Worm (Caenorhabditis elegans) whole organism, midembryonic: ENCODE results near the gene pmp-2.

Experiments used
- flt-1 ChIP-seq: fragments of 200-800 bp; sonication (Bioruptor generic); IDR thresholded peaks from 2 replicates; pipeline ENCODE4 v1.3.6; 2022; ENCODE audit warnings: missing genetic modification characterization, missing compliant biosample characterization
- klf-2 ChIP-seq: fragments of 200-800 bp; sonication (Bioruptor generic); conservative IDR thresholded peaks from 2 replicates; pipeline ENCODE4 v1.3.6; 2022; ENCODE audit warnings: missing genetic modification reagents, missing genetic modification characterization, missing compliant biosample characterization
- ref-1 ChIP-seq: fragments of 200-800 bp; sonication (Bioruptor generic); conservative IDR thresholded peaks from 2 replicates; pipeline ENCODE4 v1.3.6; 2022; ENCODE audit warnings: missing genetic modification reagents, missing genetic modification characterization, missing compliant biosample characterization
- ztf-23 ChIP-seq: fragments of 200-800 bp; sonication (Bioruptor generic); IDR thresholded peaks from 2 replicates; pipeline ENCODE4 v1.3.6; 2022; ENCODE audit warnings: missing genetic modification reagents, missing genetic modification characterization, missing compliant biosample characterization
- ztf-29 ChIP-seq: fragments of 200-800 bp; sonication (Bioruptor generic); IDR thresholded peaks from 2 replicates; pipeline ENCODE4 v1.3.6; 2022; ENCODE audit warnings: missing genetic modification reagents, missing genetic modification characterization, missing compliant biosample characterization

- TF ChIP-seq flt-1 (GFP tag; lab: Robert Waterston, UW) (no peak), ztf-29 (GFP tag; lab: Robert Waterston, UW) (no peak), ref-1 (no peak), klf-2 (GFP tag; lab: Robert Waterston, UW) (no peak), ztf-23 (GFP tag; lab: Robert Waterston, UW) (no peak)
These were observed 1.9 kb upstream of the pmp-2 start for ce11 chrII:6889580-6889922.
